Worm (Caenorhabditis elegans) whole organism, midembryonic: ENCODE results near the gene C32D5.14.

Source experiments
- T22C8.4 ChIP-seq: fragments of 200-800 bp; sonication (Bioruptor generic); IDR thresholded peaks from 2 replicates; pipeline ENCODE4 v1.3.6; 2022; ENCODE audit warnings: missing genetic modification characterization, missing compliant biosample characterization
- cog-1 ChIP-seq: sonication (generic microtip); optimal IDR thresholded peaks from 2 replicates; lab custom pipeline; 2016; ENCODE audit warnings: missing genetic modification characterization, missing compliant biosample characterization
- flt-1 ChIP-seq: fragments of 200-800 bp; sonication (Bioruptor generic); IDR thresholded peaks from 2 replicates; pipeline ENCODE4 v1.3.6; 2022; ENCODE audit warnings: missing genetic modification characterization, missing compliant biosample characterization
- klf-2 ChIP-seq: fragments of 200-800 bp; sonication (Bioruptor generic); conservative IDR thresholded peaks from 2 replicates; pipeline ENCODE4 v1.3.6; 2022; ENCODE audit warnings: missing genetic modification reagents, missing genetic modification characterization, missing compliant biosample characterization
- med-1 ChIP-seq: sonication (generic microtip); optimal IDR thresholded peaks from 2 replicates; lab custom pipeline; 2017; ENCODE audit warnings: missing genetic modification characterization, mild to moderate bottlenecking, missing compliant biosample characterization, antibody characterized with exemption, missing genetic modification reagents; ENCODE audit not compliant: insufficient read depth
- ref-1 ChIP-seq: fragments of 200-800 bp; sonication (Bioruptor generic); conservative IDR thresholded peaks from 2 replicates; pipeline ENCODE4 v1.3.6; 2022; ENCODE audit warnings: missing genetic modification reagents, missing genetic modification characterization, missing compliant biosample characterization
- tab-1 ChIP-seq: fragments of 200-800 bp; sonication (Bioruptor generic); IDR thresholded peaks from 2 replicates; pipeline ENCODE4 v1.3.6; 2022; ENCODE audit warnings: missing genetic modification characterization, missing compliant biosample characterization
- ztf-23 ChIP-seq: fragments of 200-800 bp; sonication (Bioruptor generic); IDR thresholded peaks from 2 replicates; pipeline ENCODE4 v1.3.6; 2022; ENCODE audit warnings: missing genetic modification reagents, missing genetic modification characterization, missing compliant biosample characterization
- ztf-29 ChIP-seq: fragments of 200-800 bp; sonication (Bioruptor generic); IDR thresholded peaks from 2 replicates; pipeline ENCODE4 v1.3.6; 2022; ENCODE audit warnings: missing genetic modification reagents, missing genetic modification characterization, missing compliant biosample characterization

The C32D5.14 gene

ce11 chrII:6365237-6365815 lies 30.0 kb downstream of the C32D5.14 start, which contains the start of the genes ani-2 and clec-88:
ani-2 (minus strand) TSS chrII:6365367.
clec-88 (plus strand) TSS chrII:6365722.
- no peak for TF ChIP-seq tab-1 (GFP tag; lab: Robert Waterston, UW)
- TF ChIP-seq flt-1 (GFP tag; lab: Robert Waterston, UW): no peak
- TF ChIP-seq ref-1 (GFP tag; lab: Robert Waterston, UW): no peak
- TF ChIP-seq ztf-29: no peak
- TF ChIP-seq klf-2 (GFP tag; lab: Robert Waterston, UW): no peak
- TF ChIP-seq ztf-23 (GFP tag; lab: Robert Waterston, UW): no peak
- TF ChIP-seq cog-1 (tag; lab: Kevin White, UChicago): no peak
- TF ChIP-seq T22C8.4 (GFP tag; lab: Robert Waterston, UW): no peak
- TF ChIP-seq med-1 (GFP tag; lab: Kevin White, UChicago): no peak

ce11 chrII:6366696-6367095 lies 31.4 kb downstream of the C32D5.14 start, which contains the start of gene ctsa-4.1:
ctsa-4.1 (plus strand) TSS chrII:6366996.
- TF ChIP-seq klf-2 (GFP tag; lab: Robert Waterston, UW) (no peak), T22C8.4 (GFP tag; lab: Robert Waterston, UW) (no peak), med-1 (GFP tag; lab: Kevin White, UChicago) (no peak), flt-1 (GFP tag; lab: Robert Waterston, UW) (no peak), ztf-23 (GFP tag; lab: Robert Waterston, UW) (no peak), ztf-29 (no peak), tab-1 (GFP tag; lab: Robert Waterston, UW) (no peak), ref-1 (GFP tag; lab: Robert Waterston, UW) (no peak), cog-1 (tag; lab: Kevin White, UChicago) (no peak)

- TF ChIP-seq klf-2 (GFP tag; lab: Robert Waterston, UW) (no peak), cog-1 (tag; lab: Kevin White, UChicago) (peak; percentile 57), T22C8.4 (GFP tag; lab: Robert Waterston, UW) (peak; percentile 59)
These were observed 34.8 kb downstream of the C32D5.14 start for ce11 chrII:6370110-6370509.

- TF ChIP-seq tab-1 (GFP tag; lab: Robert Waterston, UW) (no peak), med-1 (GFP tag; lab: Kevin White, UChicago) (no peak), klf-2 (GFP tag; lab: Robert Waterston, UW) (no peak), flt-1 (GFP tag; lab: Robert Waterston, UW) (no peak), ztf-23 (GFP tag; lab: Robert Waterston, UW) (no peak), ztf-29 (no peak), ref-1 (GFP tag; lab: Robert Waterston, UW) (no peak), cog-1 (tag; lab: Kevin White, UChicago) (no peak)
These were observed 35.7 kb downstream of the C32D5.14 start, which contains the start of gene lin-23 for ce11 chrII:6371003-6371402. lin-23 (plus strand) TSS chrII:6371303.

- TF ChIP-seq tab-1 (GFP tag; lab: Robert Waterston, UW) (no peak), flt-1 (GFP tag; lab: Robert Waterston, UW) (no peak), cog-1 (tag; lab: Kevin White, UChicago) (no peak), med-1 (GFP tag; lab: Kevin White, UChicago) (no peak), klf-2 (GFP tag; lab: Robert Waterston, UW) (no peak), T22C8.4 (GFP tag; lab: Robert Waterston, UW) (no peak), ztf-29 (no peak), ref-1 (GFP tag; lab: Robert Waterston, UW) (no peak), ztf-23 (GFP tag; lab: Robert Waterston, UW) (no peak)
These were observed 38.1 kb downstream of the C32D5.14 start for ce11 chrII:6373361-6373760.

ce11 chrII:6374646-6375045 lies 39.4 kb downstream of the C32D5.14 start:
- TF ChIP-seq med-1 (GFP tag; lab: Kevin White, UChicago): no peak
- TF ChIP-seq cog-1 (tag; lab: Kevin White, UChicago): no peak
- no peak for TF ChIP-seq ztf-23 (GFP tag; lab: Robert Waterston, UW)
- no peak for TF ChIP-seq T22C8.4 (GFP tag; lab: Robert Waterston, UW)
- TF ChIP-seq ref-1 (GFP tag; lab: Robert Waterston, UW): no peak
- TF ChIP-seq tab-1 (GFP tag; lab: Robert Waterston, UW): no peak
- no peak for TF ChIP-seq ztf-29
- no peak for TF ChIP-seq klf-2 (GFP tag; lab: Robert Waterston, UW)
- no peak for TF ChIP-seq flt-1 (GFP tag; lab: Robert Waterston, UW)

ce11 chrII:6376693-6377092 lies 41.4 kb downstream of the C32D5.14 start:
- TF ChIP-seq T22C8.4 (GFP tag; lab: Robert Waterston, UW) (no peak), ref-1 (GFP tag; lab: Robert Waterston, UW) (no peak), klf-2 (GFP tag; lab: Robert Waterston, UW) (no peak), ztf-29 (no peak), med-1 (GFP tag; lab: Kevin White, UChicago) (no peak)

ce11 chrII:6377381-6377948 lies 42.2 kb downstream of the C32D5.14 start:
- TF ChIP-seq ztf-29: no peak
- TF ChIP-seq cog-1 (tag; lab: Kevin White, UChicago): no peak
- TF ChIP-seq flt-1 (GFP tag; lab: Robert Waterston, UW): no peak
- TF ChIP-seq med-1 (GFP tag; lab: Kevin White, UChicago): no peak
- no peak for TF ChIP-seq klf-2 (GFP tag; lab: Robert Waterston, UW)
- no peak for TF ChIP-seq ref-1 (GFP tag; lab: Robert Waterston, UW)
- TF ChIP-seq ztf-23 (GFP tag; lab: Robert Waterston, UW): no peak
- TF ChIP-seq T22C8.4 (GFP tag; lab: Robert Waterston, UW): no peak
- TF ChIP-seq tab-1 (GFP tag; lab: Robert Waterston, UW): no peak

- no peak for TF ChIP-seq cog-1 (tag; lab: Kevin White, UChicago)
- TF ChIP-seq med-1 (GFP tag; lab: Kevin White, UChicago): no peak
- no peak for TF ChIP-seq tab-1 (GFP tag; lab: Robert Waterston, UW)
- TF ChIP-seq ref-1 (GFP tag; lab: Robert Waterston, UW): no peak
- TF ChIP-seq ztf-29: no peak
- no peak for TF ChIP-seq flt-1 (GFP tag; lab: Robert Waterston, UW)
- no peak for TF ChIP-seq klf-2 (GFP tag; lab: Robert Waterston, UW)
- TF ChIP-seq T22C8.4 (GFP tag; lab: Robert Waterston, UW): no peak
- no peak for TF ChIP-seq ztf-23 (GFP tag; lab: Robert Waterston, UW)
These were observed 43.8 kb downstream of the C32D5.14 start for ce11 chrII:6379038-6379563.
